Fruit fly (Drosophila melanogaster) whole organism, embryonic: Measurements from ENCODE around the gene CG14221.

ENCODE experiments used
- ATbp ChIP-seq: fragments of 200-800 bp; sonication (Bioruptor generic); optimal IDR thresholded peaks from 2 replicates; lab custom pipeline; 2017; ENCODE audit warnings: missing biosample characterization, mild to moderate bottlenecking, missing genetic modification characterization, missing genetic modification reagents
- Abd-B ChIP-seq: fragments of 200-800 bp; sonication (Bioruptor generic); optimal IDR thresholded peaks from 2 replicates; lab custom pipeline; 2018; ENCODE audit warnings: missing biosample characterization, mild to moderate bottlenecking, missing genetic modification characterization, moderate library complexity
- Blimp-1 ChIP-seq: fragments of 200-800 bp; sonication (Bioruptor generic); optimal IDR thresholded peaks from 3 replicates; lab custom pipeline; 2018; ENCODE audit warnings: missing biosample characterization, missing genetic modification characterization, mild to moderate bottlenecking, moderate library complexity, missing genetic modification reagents
- CG10274 ChIP-seq: fragments of 200-800 bp; sonication (Bioruptor generic); optimal IDR thresholded peaks from 3 replicates; lab custom pipeline; 2017; ENCODE audit warnings: missing biosample characterization, mild to moderate bottlenecking, missing genetic modification characterization
- CG10543 ChIP-seq: fragments of 200-800 bp; sonication (Bioruptor generic); optimal IDR thresholded peaks from 3 replicates; lab custom pipeline; 2017; ENCODE audit warnings: missing biosample characterization, mild to moderate bottlenecking, missing genetic modification characterization, moderate library complexity
- CG11093 ChIP-seq: fragments of 200-800 bp; sonication (Bioruptor generic); IDR thresholded peaks from 3 replicates; pipeline ENCODE4 v1.3.6; 2022; ENCODE audit warnings: missing biosample characterization, missing genetic modification characterization
- CG11456 ChIP-seq: fragments of 200-800 bp; sonication (Bioruptor generic); IDR thresholded peaks from 3 replicates; pipeline ENCODE4 v1.3.6; 2022; ENCODE audit warnings: missing biosample characterization, missing genetic modification characterization
- CG12744 ChIP-seq: fragments of 200-800 bp; sonication (Bioruptor generic); optimal IDR thresholded peaks from 2 replicates; lab custom pipeline; 2016; ENCODE audit warnings: missing biosample characterization, missing genetic modification characterization
- CG13123 ChIP-seq: fragments of 200-800 bp; sonication (Bioruptor generic); optimal IDR thresholded peaks from 2 replicates; lab custom pipeline; 2016; ENCODE audit warnings: missing biosample characterization, missing genetic modification characterization
- CG13287 ChIP-seq: fragments of 200-800 bp; sonication (Bioruptor generic); IDR thresholded peaks from 2 replicates; pipeline ENCODE4 v1.3.6; 2022; ENCODE audit warnings: missing biosample characterization, missing genetic modification characterization; ENCODE audit not compliant: partially characterized antibody
- CG13624 ChIP-seq: fragments of 200-800 bp; sonication (Bioruptor generic); optimal IDR thresholded peaks from 2 replicates; lab custom pipeline; 2016; ENCODE audit warnings: missing biosample characterization, missing genetic modification characterization
- CG13894 ChIP-seq: fragments of 200-800 bp; sonication (Bioruptor generic); optimal IDR thresholded peaks from 3 replicates; lab custom pipeline; 2018; ENCODE audit warnings: missing biosample characterization, mild to moderate bottlenecking, missing genetic modification characterization, moderate library complexity
- CG15696 ChIP-seq: fragments of 200-800 bp; sonication (Bioruptor generic); optimal IDR thresholded peaks from 2 replicates; lab custom pipeline; 2019; ENCODE audit warnings: missing biosample characterization, mild to moderate bottlenecking, missing genetic modification characterization, moderate library complexity
- CG1602 ChIP-seq: fragments of 200-800 bp; sonication (Bioruptor generic); optimal IDR thresholded peaks from 3 replicates; lab custom pipeline; 2016; ENCODE audit warnings: missing biosample characterization, missing genetic modification characterization
- CG1792 ChIP-seq: fragments of 200-800 bp; sonication (Bioruptor generic); optimal IDR thresholded peaks from 2 replicates; lab custom pipeline; 2016; ENCODE audit warnings: missing biosample characterization, missing genetic modification characterization
- CG2202 ChIP-seq: fragments of 200-800 bp; sonication (Bioruptor generic); optimal IDR thresholded peaks from 2 replicates; lab custom pipeline; 2018; ENCODE audit warnings: missing biosample characterization, mild to moderate bottlenecking, missing genetic modification characterization
- CG33213 ChIP-seq: fragments of 200-800 bp; sonication (Bioruptor generic); optimal IDR thresholded peaks from 3 replicates; lab custom pipeline; 2016; ENCODE audit warnings: missing biosample characterization, missing genetic modification characterization
- CG34224 ChIP-seq: fragments of 200-800 bp; sonication (Bioruptor generic); IDR thresholded peaks from 3 replicates; pipeline ENCODE4 v1.3.6; 2022; ENCODE audit warnings: missing biosample characterization, missing genetic modification characterization; ENCODE audit not compliant: partially characterized antibody
- CG42726 ChIP-seq: fragments of 200-800 bp; sonication (Bioruptor generic); IDR thresholded peaks from 2 replicates; pipeline ENCODE4 v1.3.6; 2022; ENCODE audit warnings: missing biosample characterization, missing genetic modification characterization; ENCODE audit not compliant: partially characterized antibody
- CG6765 ChIP-seq: fragments of 200-800 bp; sonication (Bioruptor generic); optimal IDR thresholded peaks from 3 replicates; lab custom pipeline; 2017; ENCODE audit warnings: missing biosample characterization, mild to moderate bottlenecking, missing genetic modification characterization
- CG6791 ChIP-seq: fragments of 200-800 bp; sonication (Bioruptor generic); IDR thresholded peaks from 3 replicates; pipeline ENCODE4 v1.3.6; 2022; ENCODE audit warnings: missing biosample characterization, missing genetic modification characterization; ENCODE audit not compliant: partially characterized antibody
- CG6854 ChIP-seq: fragments of 200-800 bp; sonication (Bioruptor generic); optimal IDR thresholded peaks from 3 replicates; lab custom pipeline; 2017; ENCODE audit warnings: missing biosample characterization, mild to moderate bottlenecking, missing genetic modification characterization
- CkIIα-i1 ChIP-seq: fragments of 200-800 bp; sonication (Bioruptor generic); IDR thresholded peaks from 2 replicates; pipeline ENCODE4 v1.3.6; 2022; ENCODE audit warnings: missing biosample characterization, missing genetic modification characterization
- Dp ChIP-seq: fragments of 200-800 bp; sonication (Bioruptor generic); optimal IDR thresholded peaks from 2 replicates; lab custom pipeline; 2018; ENCODE audit warnings: missing biosample characterization, mild to moderate bottlenecking, missing genetic modification characterization, moderate library complexity
- Dref ChIP-seq: fragments of 200-800 bp; sonication (Bioruptor generic); IDR thresholded peaks from 2 replicates; pipeline ENCODE4 v1.3.6; 2022; ENCODE audit warnings: missing biosample characterization, missing genetic modification characterization
- Drgx ChIP-seq: fragments of 200-800 bp; sonication (Bioruptor generic); IDR thresholded peaks from 2 replicates; pipeline ENCODE4 v1.3.6; 2022; ENCODE audit warnings: missing biosample characterization, missing genetic modification characterization
- HLH54F ChIP-seq: fragments of 200-800 bp; sonication (Bioruptor generic); optimal IDR thresholded peaks from 3 replicates; lab custom pipeline; 2016; ENCODE audit warnings: missing biosample characterization, missing genetic modification characterization
- Hey ChIP-seq: fragments of 200-800 bp; sonication (Bioruptor generic); optimal IDR thresholded peaks from 3 replicates; lab custom pipeline; 2018; ENCODE audit warnings: missing biosample characterization, mild to moderate bottlenecking, missing genetic modification characterization
- Hr3 ChIP-seq: fragments of 200-800 bp; sonication (Bioruptor generic); optimal IDR thresholded peaks from 3 replicates; lab custom pipeline; 2016; ENCODE audit warnings: missing biosample characterization, missing genetic modification characterization
- Jarid2 ChIP-seq: fragments of 200-800 bp; sonication (Bioruptor generic); optimal IDR thresholded peaks from 3 replicates; lab custom pipeline; 2017; ENCODE audit warnings: mild to moderate bottlenecking, missing biosample characterization, missing genetic modification reagents, missing genetic modification characterization
- Med ChIP-seq: fragments of 200-800 bp; sonication (Bioruptor generic); peaks from one replicate; lab custom pipeline; 2016; ENCODE audit warnings: missing biosample characterization, missing genetic modification characterization, mild to moderate bottlenecking, inconsistent platforms, moderate library complexity
- Nf-YA ChIP-seq: fragments of 200-800 bp; sonication (Bioruptor generic); IDR thresholded peaks from 2 replicates; pipeline ENCODE4 v1.3.6; 2022; ENCODE audit warnings: missing biosample characterization, missing genetic modification characterization
- TFAM ChIP-seq: fragments of 200-800 bp; sonication (Bioruptor generic); optimal IDR thresholded peaks from 2 replicates; lab custom pipeline; 2017; ENCODE audit warnings: missing biosample characterization, missing genetic modification characterization, inconsistent platforms
- Vsx1 ChIP-seq: fragments of 200-800 bp; sonication (Bioruptor generic); optimal IDR thresholded peaks from 2 replicates; lab custom pipeline; 2017; ENCODE audit warnings: missing biosample characterization, mild to moderate bottlenecking, missing genetic modification characterization, missing genetic modification reagents
- abd-A ChIP-seq: fragments of 200-800 bp; sonication (Bioruptor generic); optimal IDR thresholded peaks from 3 replicates; lab custom pipeline; 2019; ENCODE audit warnings: missing biosample characterization, mild to moderate bottlenecking, missing genetic modification characterization, moderate library complexity
- bcd ChIP-seq: fragments of 200-800 bp; sonication (Bioruptor generic); optimal IDR thresholded peaks from 2 replicates; lab custom pipeline; 2017; ENCODE audit warnings: missing biosample characterization, mild to moderate bottlenecking, missing genetic modification characterization
- btn ChIP-seq: fragments of 200-800 bp; sonication (Bioruptor generic); optimal IDR thresholded peaks from 2 replicates; lab custom pipeline; 2016; ENCODE audit warnings: missing biosample characterization, missing genetic modification characterization
- chinmo ChIP-seq: fragments of 200-800 bp; sonication (Bioruptor generic); IDR thresholded peaks from 4 replicates; pipeline ENCODE4 v1.3.6; 2022; ENCODE audit warnings: missing biosample characterization, missing genetic modification characterization; ENCODE audit not compliant: partially characterized antibody
- emc ChIP-seq: fragments of 200-800 bp; sonication (Bioruptor generic); optimal IDR thresholded peaks from 2 replicates; lab custom pipeline; 2016; ENCODE audit warnings: missing biosample characterization, missing genetic modification characterization
- esg ChIP-seq: fragments of 200-800 bp; sonication (Bioruptor generic); conservative IDR thresholded peaks from 2 replicates; pipeline ENCODE4 v1.3.6; 2022; ENCODE audit warnings: missing biosample characterization, missing genetic modification characterization
- fru ChIP-seq: fragments of >200 bp; optimal IDR thresholded peaks from 2 replicates; lab custom pipeline; 2017
- gt ChIP-seq: fragments of 200-800 bp; sonication (Bioruptor generic); IDR thresholded peaks from 2 replicates; pipeline ENCODE4 v1.3.6; 2022; ENCODE audit warnings: missing biosample characterization, missing genetic modification characterization
- hb ChIP-seq: fragments of 200-800 bp; sonication (Bioruptor generic); IDR thresholded peaks from 3 replicates; pipeline ENCODE4 v1.3.6; 2022; ENCODE audit warnings: missing biosample characterization, missing genetic modification characterization; ENCODE audit not compliant: partially characterized antibody
- ind ChIP-seq: fragments of 200-800 bp; sonication (Bioruptor generic); optimal IDR thresholded peaks from 3 replicates; lab custom pipeline; 2016; ENCODE audit warnings: missing biosample characterization, missing genetic modification characterization
- lab ChIP-seq: fragments of 200-800 bp; sonication (Bioruptor generic); optimal IDR thresholded peaks from 3 replicates; lab custom pipeline; 2017; ENCODE audit warnings: missing biosample characterization, missing genetic modification characterization, mild to moderate bottlenecking, moderate library complexity, missing genetic modification reagents
- lola ChIP-seq, 3 experiments: fragments of >200 bp in 2 of 3; fragments of 200-800 bp in 1 of 3; sonication (Bioruptor generic) in 1 of 3; optimal IDR thresholded peaks; 2 replicates each; lab custom pipeline; 2017 to 2019; ENCODE audit warnings: missing biosample characterization in 3 of 3, missing genetic modification characterization in 3 of 3, mild to moderate bottlenecking in 1 of 3, moderate library complexity in 1 of 3
- mld ChIP-seq: fragments of 200-800 bp; sonication (Bioruptor generic); IDR thresholded peaks from 3 replicates; pipeline ENCODE4 v1.3.6; 2022; ENCODE audit warnings: missing biosample characterization, missing genetic modification characterization; ENCODE audit not compliant: partially characterized antibody
- phol ChIP-seq: fragments of 200-800 bp; sonication (Bioruptor generic); optimal IDR thresholded peaks from 3 replicates; lab custom pipeline; 2018; ENCODE audit warnings: missing biosample characterization, mild to moderate bottlenecking, missing genetic modification characterization, moderate library complexity
- row ChIP-seq: fragments of 200-800 bp; sonication (Bioruptor generic); IDR thresholded peaks from 3 replicates; pipeline ENCODE4 v1.3.6; 2022; ENCODE audit warnings: missing biosample characterization, missing genetic modification characterization
- tgo ChIP-seq: fragments of 200-800 bp; sonication (Bioruptor generic); IDR thresholded peaks from 3 replicates; pipeline ENCODE4 v1.3.6; 2022; ENCODE audit warnings: missing biosample characterization, missing genetic modification characterization
- tx ChIP-seq: fragments of 200-800 bp; sonication (Bioruptor generic); optimal IDR thresholded peaks from 2 replicates; lab custom pipeline; 2016; ENCODE audit warnings: missing biosample characterization, missing genetic modification characterization
- wek ChIP-seq: fragments of 200-800 bp; sonication (Bioruptor generic); optimal IDR thresholded peaks from 3 replicates; lab custom pipeline; 2018; ENCODE audit warnings: missing biosample characterization, mild to moderate bottlenecking, missing genetic modification characterization, moderate library complexity

CG14221 gene

DNA sequence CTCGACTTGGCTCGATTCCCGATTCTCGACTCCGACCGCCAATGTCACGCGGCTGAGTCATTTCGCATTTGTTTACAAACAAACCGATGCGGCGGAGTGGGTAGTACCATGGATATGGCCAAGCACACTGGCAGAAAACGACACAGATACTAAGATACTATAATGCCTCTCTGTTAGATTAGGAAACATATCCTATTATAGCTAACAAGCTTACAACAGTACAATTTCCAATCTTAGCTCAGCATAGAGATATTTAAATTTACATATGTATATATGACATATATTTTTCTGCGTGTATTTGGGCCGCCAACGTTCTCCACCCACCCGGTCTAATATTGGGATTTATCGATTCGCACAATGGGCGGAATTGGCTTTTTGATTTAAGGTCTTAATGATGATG, 17.1 kb downstream of the CG14221 start (continued):
- TF ChIP-seq wek (no peak), CG33213 (no peak), btn (GFP tag; lab: Kevin White, UChicago) (no peak), CG15696 (tag; lab: Kevin White, UChicago) (peak; percentile 25), Dref (0 out of 2 replicates have a peak, but pooled peaks have one; percentile 26), abd-A (peak; percentile 13), phol (tag; lab: Kevin White, UChicago) (peak; percentile 69), CG13123 (GFP tag; lab: Kevin White, UChicago) (peak; percentile 35), lola (GFP tag; optimal IDR thresholded peaks at IDR 0.05; lab: Kevin White, UChicago) (peak in 1 of 3 experiments; percentile 20), TFAM (GFP tag; lab: Kevin White, UChicago) (no peak), CG6854 (GFP tag; lab: Kevin White, UChicago) (peak; percentile 39), CG12744 (GFP tag; lab: Kevin White, UChicago) (peak; percentile 42), CG1792 (GFP tag; lab: Kevin White, UChicago) (peak; percentile 39), Hey (tag; lab: Kevin White, UChicago) (no peak), fru (lab: Kevin White, UChicago) (no peak), ATbp (peak; percentile 67), Jarid2 (peak; percentile 41), CG6765 (GFP tag; lab: Kevin White, UChicago) (peak; percentile 72), ind (peak; percentile 76), Drgx (GFP tag; lab: Robert Waterston, UW) (peak; percentile 84), tx (GFP tag; lab: Kevin White, UChicago) (peak; percentile 20), Blimp-1 (GFP tag; lab: Kevin White, UChicago) (peak; percentile 70), Nf-YA (peak; percentile 61; the same call in 1 of the 2 replicates), bcd (GFP tag; lab: Kevin White, UChicago) (peak; percentile 69), tgo (peak; percentile 79), CG1602 (GFP tag; lab: Kevin White, UChicago) (peak; percentile 39), CG11456 (GFP tag; lab: Robert Waterston, UW) (peak; percentile 80), CG13624 (GFP tag; lab: Kevin White, UChicago) (peak; percentile 44), lab (GFP tag; lab: Kevin White, UChicago) (peak; percentile 89), row (GFP tag; lab: Robert Waterston, UW) (peak; percentile 88), emc (no peak), gt (GFP tag; lab: Robert Waterston, UW) (peak; percentile 35; the same call in 1 of the 2 replicates), CkIIα-i1 (0 out of 2 replicates have a peak, but pooled peaks have one; percentile 16), CG6791 (GFP tag; lab: Robert Waterston, UW) (no peak), CG2202 (tag; lab: Kevin White, UChicago) (peak; percentile 29), CG13894 (peak; percentile 59), esg (GFP tag; lab: Robert Waterston, UW) (peak; percentile 74), mld (GFP tag; lab: Robert Waterston, UW) (no peak)

DNA sequence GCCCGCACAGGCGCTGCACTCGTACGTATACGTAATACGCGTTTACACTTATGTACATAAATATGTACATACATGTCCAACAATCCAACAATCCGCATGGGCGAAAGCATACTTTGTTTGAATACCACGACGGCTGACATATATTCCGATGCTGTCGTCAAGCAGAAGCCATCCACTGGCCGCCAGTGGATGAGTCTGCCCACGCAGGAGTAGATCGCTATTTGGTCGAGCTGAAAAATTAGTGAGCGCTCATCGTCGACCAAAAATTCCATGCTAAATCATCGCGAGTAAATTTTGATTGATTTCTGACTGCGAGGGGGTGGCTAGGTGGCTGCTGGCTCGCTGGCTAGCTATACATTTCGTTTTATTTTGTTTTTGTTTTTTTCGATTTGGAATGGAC, 18.6 kb downstream of the CG14221 start:
- TF ChIP-seq HLH54F (GFP tag; lab: Kevin White, UChicago) (no peak), hb (GFP tag; lab: Robert Waterston, UW) (no peak), Vsx1 (GFP tag; lab: Kevin White, UChicago) (no peak), CG34224 (GFP tag; lab: Robert Waterston, UW) (peak; percentile 21; the same call in 1 of the 3 replicates), CG10274 (no peak), CG13287 (GFP tag; lab: Robert Waterston, UW) (0 out of 2 replicates have a peak, but pooled peaks have one; percentile 5), CG10543 (GFP tag; lab: Kevin White, UChicago) (peak; percentile 69), Hr3 (GFP tag; lab: Kevin White, UChicago) (no peak), Dp (GFP tag; lab: Kevin White, UChicago) (no peak), CG11093 (GFP tag; lab: Robert Waterston, UW) (no peak), chinmo (GFP tag; lab: Robert Waterston, UW) (0 out of 4 replicates have a peak, but pooled peaks have one; percentile 64), Abd-B (GFP tag; lab: Kevin White, UChicago) (no peak), Med (peak; percentile 40), CG42726 (no peak)
